Fruit fly (Drosophila melanogaster) whole organism: Measurements from ENCODE around the gene Hsp110.

Source experiments
- CG8478 ChIP-seq: fragments of >200 bp; optimal IDR thresholded peaks from 2 replicates; lab custom pipeline; 2018; ENCODE audit warnings: inconsistent platforms
- Dll ChIP-seq: fragments of >200 bp; optimal IDR thresholded peaks from 2 replicates; lab custom pipeline; 2017
- EcR ChIP-seq, 2 experiments: fragments of >200 bp; optimal IDR thresholded peaks; 2 replicates each; lab custom pipeline; 2017; ENCODE audit warnings: missing biosample characterization in 2 of 2, missing genetic modification characterization in 2 of 2, missing genetic modification reagents in 2 of 2
- pan ChIP-seq: fragments of >200 bp; optimal IDR thresholded peaks from 2 replicates; lab custom pipeline; 2017
- psq ChIP-seq: fragments of >200 bp; optimal IDR thresholded peaks from 2 replicates; lab custom pipeline; 2017
- usp ChIP-seq: fragments of >200 bp; optimal IDR thresholded peaks from 2 replicates; lab custom pipeline; 2017; ENCODE audit warnings: missing biosample characterization, missing genetic modification characterization, mixed read lengths

Hsp110 gene

dm6 chr3L:14003297-14004040 is 33.4 kb upstream of the Hsp110 start:
- no peak for TF ChIP-seq pan
- TF ChIP-seq EcR (GFP tag; optimal IDR thresholded peaks at IDR 0.05; lab: Kevin White, UChicago), result no peak
- TF ChIP-seq psq (lab: Kevin White, UChicago), result no peak
- no peak for TF ChIP-seq Dll (lab: Kevin White, UChicago)
- TF ChIP-seq usp (GFP tag; lab: Kevin White, UChicago), result no peak
- no peak for TF ChIP-seq CG8478 (lab: Kevin White, UChicago)

dm6 chr3L:14004041-14004407 is 32.8 kb upstream of the Hsp110 start:
- TF ChIP-seq Dll (lab: Kevin White, UChicago) (no peak), usp (GFP tag; lab: Kevin White, UChicago) (no peak), CG8478 (lab: Kevin White, UChicago) (no peak), EcR (GFP tag; optimal IDR thresholded peaks at IDR 0.05; lab: Kevin White, UChicago) (no peak), psq (lab: Kevin White, UChicago) (peak; percentile 78)

dm6 chr3L:14004963-14005458 is 31.8 kb upstream of the Hsp110 start:
- TF ChIP-seq psq (lab: Kevin White, UChicago) (no peak), CG8478 (lab: Kevin White, UChicago) (peak; percentile 39)

- no peak for TF ChIP-seq pan
- TF ChIP-seq Dll (lab: Kevin White, UChicago), result no peak
- TF ChIP-seq psq (lab: Kevin White, UChicago), result no peak
- no peak for TF ChIP-seq EcR (GFP tag; optimal IDR thresholded peaks at IDR 0.05; lab: Kevin White, UChicago)
- TF ChIP-seq usp (GFP tag; lab: Kevin White, UChicago), result no peak
- no peak for TF ChIP-seq CG8478 (lab: Kevin White, UChicago)
These were observed 31.1 kb upstream of the Hsp110 start for dm6 chr3L:14005627-14006287.

- no peak for TF ChIP-seq usp (GFP tag; lab: Kevin White, UChicago)
- TF ChIP-seq psq (lab: Kevin White, UChicago), result no peak
- no peak for TF ChIP-seq pan
- TF ChIP-seq CG8478 (lab: Kevin White, UChicago), result no peak
- TF ChIP-seq Dll (lab: Kevin White, UChicago), result no peak
- no peak for TF ChIP-seq EcR (GFP tag; optimal IDR thresholded peaks at IDR 0.05; lab: Kevin White, UChicago)
These were observed 30.1 kb upstream of the Hsp110 start for dm6 chr3L:14006704-14007126.

- TF ChIP-seq CG8478 (lab: Kevin White, UChicago) (no peak), Dll (lab: Kevin White, UChicago) (no peak), EcR (GFP tag; optimal IDR thresholded peaks at IDR 0.05; lab: Kevin White, UChicago) (no peak)
These were observed 11.1 kb upstream of the Hsp110 start for dm6 chr3L:14025736-14026135.

dm6 chr3L:14027549-14027948 is 9.3 kb upstream of the Hsp110 start:
- TF ChIP-seq CG8478 (lab: Kevin White, UChicago), result no peak
- TF ChIP-seq Dll (lab: Kevin White, UChicago), result no peak
- no peak for TF ChIP-seq EcR (GFP tag; optimal IDR thresholded peaks at IDR 0.05; lab: Kevin White, UChicago)
- TF ChIP-seq pan, result no peak
- TF ChIP-seq psq (lab: Kevin White, UChicago), result no peak
- no peak for TF ChIP-seq usp (GFP tag; lab: Kevin White, UChicago)

- TF ChIP-seq Dll (lab: Kevin White, UChicago) (peak; percentile 28), EcR (GFP tag; optimal IDR thresholded peaks at IDR 0.05; lab: Kevin White, UChicago) (no peak)
These were observed 8.1 kb upstream of the Hsp110 start, which contains the start of gene Ptip for dm6 chr3L:14028485-14029384. TSS of gene Ptip (minus strand) at chr3L:14029121.

dm6 chr3L:14031171-14032126 is 5.4 kb upstream of the Hsp110 start, which contains the start of the genes CG6650 and endos:
TSS of gene CG6650 (plus strand) at chr3L:14031450.
TSS of gene endos (minus strand) at chr3L:14031706.
- TF ChIP-seq psq (lab: Kevin White, UChicago) (no peak), usp (GFP tag; lab: Kevin White, UChicago) (no peak), pan (no peak), CG8478 (lab: Kevin White, UChicago) (no peak), EcR (GFP tag; optimal IDR thresholded peaks at IDR 0.05; lab: Kevin White, UChicago) (no peak), Dll (lab: Kevin White, UChicago) (no peak)

- TF ChIP-seq Dll (lab: Kevin White, UChicago), result no peak
- no peak for TF ChIP-seq usp (GFP tag; lab: Kevin White, UChicago)
- TF ChIP-seq pan, result no peak
- no peak for TF ChIP-seq EcR (GFP tag; optimal IDR thresholded peaks at IDR 0.05; lab: Kevin White, UChicago)
- no peak for TF ChIP-seq psq (lab: Kevin White, UChicago)
- TF ChIP-seq CG8478 (lab: Kevin White, UChicago), result no peak
These were observed 2.3 kb upstream of the Hsp110 start, which contains the start of gene CG6661 for dm6 chr3L:14034476-14034875. TSS of gene CG6661 (plus strand) at chr3L:14034776.
